Worm (Caenorhabditis elegans): ENCODE results near the gene Y116A8C.30.

Y116A8C.30 gene

DNA sequence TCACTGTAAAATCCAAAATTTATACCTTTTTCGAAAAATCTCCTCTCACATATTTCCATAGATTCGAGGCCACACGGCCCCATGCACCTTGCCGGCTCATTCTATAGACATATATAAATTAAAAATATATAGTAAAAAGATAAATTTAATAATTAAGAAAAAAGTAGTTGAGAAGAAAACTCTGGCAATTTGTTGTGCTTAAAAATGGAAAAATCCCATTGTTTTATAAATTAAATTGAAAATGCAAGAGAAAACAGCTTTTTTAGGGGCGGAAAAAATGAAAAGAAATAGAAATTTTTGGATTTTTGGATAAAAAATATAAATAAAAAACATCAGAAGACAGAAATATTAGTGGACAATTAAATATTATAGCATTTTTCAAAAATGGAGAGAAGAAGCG is at the start of gene Y116A8C.30:
Gene Y116A8C.30 (minus strand): TSS at position 101 of the 400 bp plus-strand sequence.
- TF ChIP-seq nhr-237 (tag; optimal IDR thresholded peaks at IDR 0.05) (no peak), snpc-4 (tag; optimal IDR thresholded peaks at IDR 0.05) (no peak), zag-1 (tag; optimal IDR thresholded peaks at IDR 0.05) (no peak), ceh-16 (tag; optimal IDR thresholded peaks at IDR 0.05) (no peak), ceh-9 (tag; optimal IDR thresholded peaks at IDR 0.05) (no peak), sea-2 (GFP tag; optimal IDR thresholded peaks at IDR 0.05) (no peak), nhr-77 (tag; optimal IDR thresholded peaks at IDR 0.05) (no peak), egl-27 (tag; optimal IDR thresholded peaks at IDR 0.05) (no peak), nhr-23 (tag; optimal IDR thresholded peaks at IDR 0.05) (no peak), pha-4 (tag; optimal IDR thresholded peaks at IDR 0.05) (no peak), nhr-12 (tag; optimal IDR thresholded peaks at IDR 0.05) (no peak), fkh-2 (tag; optimal IDR thresholded peaks at IDR 0.05) (no peak), jun-1 (tag; optimal IDR thresholded peaks at IDR 0.05) (no peak), mml-1 (tag; optimal IDR thresholded peaks at IDR 0.05) (no peak), lin-15B (tag; optimal IDR thresholded peaks at IDR 0.05) (no peak), ama-1 (optimal IDR thresholded peaks at IDR 0.05) (no peak), pqm-1 (tag; optimal IDR thresholded peaks at IDR 0.05) (no peak), ztf-11 (tag; optimal IDR thresholded peaks at IDR 0.05) (no peak), ZK546.5 (tag; optimal IDR thresholded peaks at IDR 0.05) (no peak)

- TF ChIP-seq daf-12 (tag; optimal IDR thresholded peaks at IDR 0.05), result no peak
- TF ChIP-seq nhr-11 (tag; optimal IDR thresholded peaks at IDR 0.05), result no peak
- TF ChIP-seq mml-1 (tag; optimal IDR thresholded peaks at IDR 0.05), result no peak
- no peak for TF ChIP-seq ceh-82 (tag; optimal IDR thresholded peaks at IDR 0.05)
- TF ChIP-seq fkh-2 (tag; optimal IDR thresholded peaks at IDR 0.05), result no peak
- TF ChIP-seq fos-1 (tag; optimal IDR thresholded peaks at IDR 0.05), result no peak
Measured at ce11 chrIV:17153002-17153401, 49.5 kb upstream of the Y116A8C.30 start.

ce11 chrIV:17150871-17151270 is 47.4 kb upstream of the Y116A8C.30 start, which contains the start of gene Y116A8C.40:
TSS of gene Y116A8C.40 (minus strand) at chrIV:17150971.
- TF ChIP-seq lin-15B (tag; optimal IDR thresholded peaks at IDR 0.05), result no peak
- no peak for TF ChIP-seq nhr-25 (tag; optimal IDR thresholded peaks at IDR 0.05)
- TF ChIP-seq ZK546.5 (tag; optimal IDR thresholded peaks at IDR 0.05), result no peak
- no peak for TF ChIP-seq pqm-1 (tag; optimal IDR thresholded peaks at IDR 0.05)
- TF ChIP-seq egl-5 (tag; optimal IDR thresholded peaks at IDR 0.05), result no peak
- no peak for TF ChIP-seq nhr-76 (tag; optimal IDR thresholded peaks at IDR 0.05)
- no peak for TF ChIP-seq hmg-11 (tag; optimal IDR thresholded peaks at IDR 0.05)
- no peak for TF ChIP-seq jun-1 (tag; optimal IDR thresholded peaks at IDR 0.05)
- TF ChIP-seq elt-3 (tag; optimal IDR thresholded peaks at IDR 0.05), result no peak
- no peak for TF ChIP-seq tbx-2 (tag; optimal IDR thresholded peaks at IDR 0.05)
- TF ChIP-seq unc-39 (tag; optimal IDR thresholded peaks at IDR 0.05), result no peak
- TF ChIP-seq snpc-4 (tag; optimal IDR thresholded peaks at IDR 0.05), result no peak
- no peak for TF ChIP-seq lsy-12 (tag; optimal IDR thresholded peaks at IDR 0.05)
- TF ChIP-seq R02D3.7 (tag; optimal IDR thresholded peaks at IDR 0.05), result no peak
- no peak for TF ChIP-seq fos-1 (tag; optimal IDR thresholded peaks at IDR 0.05)
- TF ChIP-seq nhr-237 (tag; optimal IDR thresholded peaks at IDR 0.05), result no peak
- TF ChIP-seq nhr-43 (tag; optimal IDR thresholded peaks at IDR 0.05; ENCODE audit: poor library complexity, severe bottlenecking), result no peak
- no peak for TF ChIP-seq ceh-82 (tag; optimal IDR thresholded peaks at IDR 0.05)
- TF ChIP-seq ceh-16 (tag; optimal IDR thresholded peaks at IDR 0.05), result no peak

DNA sequence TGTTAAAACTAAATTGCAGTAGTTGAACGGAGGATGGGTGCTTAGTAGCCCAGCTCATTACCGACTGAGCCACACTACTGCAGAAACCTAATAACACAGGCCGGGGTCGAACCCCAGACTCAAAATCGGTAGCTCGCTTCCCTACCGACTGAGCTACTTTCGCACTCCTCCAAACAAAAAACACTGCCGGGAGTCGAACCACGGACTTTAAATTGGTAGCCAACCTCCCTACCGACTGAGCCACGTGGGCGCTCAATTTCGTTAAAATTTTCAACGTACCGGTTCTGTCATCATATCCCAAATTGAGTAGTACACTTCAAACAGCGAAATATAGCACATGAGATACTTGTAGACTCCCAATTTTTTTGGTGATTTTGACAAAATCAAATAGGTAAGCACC is 46.9 kb upstream of the Y116A8C.30 start:
- no peak for TF ChIP-seq nhr-12 (tag; optimal IDR thresholded peaks at IDR 0.05)
- no peak for TF ChIP-seq unc-62 (GFP tag; optimal IDR thresholded peaks at IDR 0.05)
- no peak for TF ChIP-seq pqm-1 (tag; optimal IDR thresholded peaks at IDR 0.05)
- no peak for TF ChIP-seq tbx-2 (tag; optimal IDR thresholded peaks at IDR 0.05)
- TF ChIP-seq pha-4 (tag; optimal IDR thresholded peaks at IDR 0.05), result no peak
- no peak for TF ChIP-seq fkh-2 (tag; optimal IDR thresholded peaks at IDR 0.05)
- TF ChIP-seq elt-1 (tag; optimal IDR thresholded peaks at IDR 0.05), result no peak
- TF ChIP-seq skn-1 (tag; optimal IDR thresholded peaks at IDR 0.05), result no peak
- TF ChIP-seq aly-2 (tag; optimal IDR thresholded peaks at IDR 0.05), result no peak
- TF ChIP-seq nfya-1 (tag; optimal IDR thresholded peaks at IDR 0.05; ENCODE audit: insufficient read depth), result no peak
- TF ChIP-seq daf-12 (tag; optimal IDR thresholded peaks at IDR 0.05), result no peak
- no peak for TF ChIP-seq mdl-1 (tag; optimal IDR thresholded peaks at IDR 0.05)
- TF ChIP-seq fkh-10 (GFP tag; optimal IDR thresholded peaks at IDR 0.05), result no peak
- TF ChIP-seq nhr-23 (tag; optimal IDR thresholded peaks at IDR 0.05), result no peak
- no peak for TF ChIP-seq snpc-4 (tag; optimal IDR thresholded peaks at IDR 0.05)
- no peak for TF ChIP-seq lsy-12 (tag; optimal IDR thresholded peaks at IDR 0.05)
- no peak for TF ChIP-seq jun-1 (tag; optimal IDR thresholded peaks at IDR 0.05)
- no peak for TF ChIP-seq zag-1 (tag; optimal IDR thresholded peaks at IDR 0.05)
